Fruit fly (Drosophila melanogaster) Kc167 (cell line): ENCODE measurements around the gene CG10035.

Source experiments
- Myc ChIP-seq: fragments of >200 bp; optimal IDR thresholded peaks from 2 replicates; lab custom pipeline; 2017; ENCODE audit warnings: missing external identifiers
- ttk ChIP-seq: sonication (Bioruptor generic); optimal IDR thresholded peaks from 2 replicates; lab custom pipeline; 2017; ENCODE audit warnings: missing external identifiers

DNA sequence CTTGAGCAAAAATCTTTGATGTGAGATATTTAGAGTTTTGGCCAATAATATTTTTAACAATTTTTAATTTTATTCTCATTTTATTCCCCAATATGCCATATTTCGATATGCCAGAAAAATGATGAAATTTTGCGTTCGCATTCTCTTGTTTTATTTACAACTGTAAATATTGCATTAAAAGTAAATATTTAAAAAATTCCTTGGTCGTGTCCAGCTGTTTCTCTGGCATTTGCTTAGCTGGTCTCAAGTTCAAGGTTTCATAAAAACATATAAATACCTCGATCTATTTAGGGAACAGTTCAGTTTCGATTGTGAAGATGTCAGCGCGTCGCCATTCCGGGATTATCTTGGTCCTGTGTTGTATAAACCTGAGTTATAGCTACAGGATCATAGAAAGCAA, 41.1 kb downstream of the CG10035 start, which contains the start of gene Sgsf:
- no peak for TF ChIP-seq ttk
- TF ChIP-seq Myc (lab: Kevin White, UChicago) = no peak
